Worm (Caenorhabditis elegans) whole organism, early embryonic: ENCODE data around the gene F36G9.7.

Experiments used
- B0310.2 ChIP-seq: sonication (generic microtip); optimal IDR thresholded peaks from 2 replicates; lab custom pipeline; 2016; ENCODE audit warnings: mild to moderate bottlenecking, missing genetic modification characterization, missing compliant biosample characterization
- F13C5.2 ChIP-seq: sonication (generic microtip); optimal IDR thresholded peaks from 2 replicates; lab custom pipeline; 2017; ENCODE audit warnings: mild to moderate bottlenecking, missing genetic modification characterization, inconsistent platforms, missing compliant biosample characterization
- aly-1 ChIP-seq: sonication (generic microtip); optimal IDR thresholded peaks from 2 replicates; lab custom pipeline; 2016; ENCODE audit warnings: missing genetic modification characterization, missing compliant biosample characterization
- ama-1 ChIP-seq: fragments of 150-350 bp; optimal IDR thresholded peaks from 2 replicates; lab custom pipeline; 2014
- ceh-13 ChIP-seq: fragments of 200-800 bp; sonication (Bioruptor generic); optimal IDR thresholded peaks from 2 replicates; lab custom pipeline; 2018; ENCODE audit warnings: mild to moderate bottlenecking, missing genetic modification characterization, missing compliant biosample characterization
- ceh-36 ChIP-seq: sonication (generic microtip); optimal IDR thresholded peaks from 2 replicates; lab custom pipeline; 2016; ENCODE audit warnings: missing genetic modification characterization, inconsistent platforms, missing compliant biosample characterization
- ets-7 ChIP-seq: sonication (generic microtip); optimal IDR thresholded peaks from 2 replicates; lab custom pipeline; 2016; ENCODE audit warnings: missing genotype, missing genetic modification characterization, missing compliant biosample characterization
- flt-1 ChIP-seq: fragments of 200-800 bp; sonication (Bioruptor generic); IDR thresholded peaks from 2 replicates; pipeline ENCODE4 v1.3.6; 2022; ENCODE audit warnings: missing genetic modification characterization, missing compliant biosample characterization
- hmbx-1 ChIP-seq: sonication (generic microtip); optimal IDR thresholded peaks from 2 replicates; lab custom pipeline; 2016; ENCODE audit warnings: mild to moderate bottlenecking, missing genetic modification characterization, missing compliant biosample characterization
- hmg-4 ChIP-seq: fragments of 200-800 bp; sonication (Bioruptor generic); optimal IDR thresholded peaks from 2 replicates; lab custom pipeline; 2018; ENCODE audit warnings: mild to moderate bottlenecking, missing genetic modification characterization, missing compliant biosample characterization
- hnd-1 ChIP-seq: sonication (generic microtip); optimal IDR thresholded peaks from 2 replicates; lab custom pipeline; 2016; ENCODE audit warnings: missing genetic modification characterization, missing compliant biosample characterization
- pes-1 ChIP-seq: fragments of 200-800 bp; sonication (Bioruptor generic); IDR thresholded peaks from 2 replicates; pipeline ENCODE4 v1.3.6; 2022; ENCODE audit warnings: missing genetic modification reagents, missing genetic modification characterization, missing compliant biosample characterization
- scrt-1 ChIP-seq: fragments of 200-800 bp; sonication (Bioruptor generic); IDR thresholded peaks from 2 replicates; pipeline ENCODE4 v1.3.6; 2022; ENCODE audit warnings: missing genetic modification characterization, missing compliant biosample characterization
- sea-1 ChIP-seq: fragments of 200-800 bp; sonication (Bioruptor generic); conservative IDR thresholded peaks from 2 replicates; pipeline ENCODE4 v1.3.6; 2022; ENCODE audit warnings: missing genetic modification characterization, missing compliant biosample characterization
- tbx-11 ChIP-seq: fragments of 200-800 bp; sonication (Bioruptor generic); IDR thresholded peaks from 2 replicates; pipeline ENCODE4 v1.3.6; 2022; ENCODE audit warnings: missing genetic modification characterization, missing compliant biosample characterization
- tbx-37 ChIP-seq: fragments of 200-800 bp; sonication (Bioruptor generic); conservative IDR thresholded peaks from 2 replicates; pipeline ENCODE4 v1.3.6; 2022; ENCODE audit warnings: missing genetic modification reagents, missing genetic modification characterization, missing compliant biosample characterization
- tra-4 ChIP-seq: sonication (generic microtip); optimal IDR thresholded peaks from 2 replicates; lab custom pipeline; 2017; ENCODE audit warnings: missing genetic modification characterization, missing compliant biosample characterization

F36G9.7 gene

DNA sequence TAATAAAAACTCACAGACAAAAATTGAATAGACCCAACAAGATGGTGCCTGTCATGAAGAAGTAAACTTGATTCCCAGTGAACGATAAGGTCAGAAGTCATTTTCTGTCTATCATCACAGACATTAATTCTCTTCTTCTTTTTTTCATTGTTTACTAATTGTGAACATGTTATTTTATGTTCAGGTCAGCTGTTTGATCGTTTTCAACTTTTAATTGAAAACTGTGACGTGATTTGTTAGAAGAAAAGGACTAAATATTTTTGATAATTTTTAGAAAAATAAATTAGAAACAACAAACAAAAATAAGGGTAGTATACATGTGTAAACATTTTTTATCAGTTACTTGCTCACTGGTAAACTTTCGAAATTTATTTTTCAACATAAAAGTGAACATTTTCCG is at the start of gene F36G9.7:
Gene F36G9.7 (minus strand): TSS at position 101 of the 400 bp plus-strand sequence.
- TF ChIP-seq ceh-13 (GFP tag; lab: Kevin White, UChicago) (no peak), hmbx-1 (tag; lab: Kevin White, UChicago) (no peak), ama-1 (lab: Kevin White, UChicago) (no peak), hmg-4 (no peak), scrt-1 (GFP tag; lab: Robert Waterston, UW) (no peak), tbx-11 (no peak), sea-1 (GFP tag; lab: Robert Waterston, UW) (no peak), ets-7 (tag; lab: Kevin White, UChicago) (no peak), ceh-36 (tag; lab: Kevin White, UChicago) (no peak), tbx-37 (no peak), pes-1 (no peak)

DNA sequence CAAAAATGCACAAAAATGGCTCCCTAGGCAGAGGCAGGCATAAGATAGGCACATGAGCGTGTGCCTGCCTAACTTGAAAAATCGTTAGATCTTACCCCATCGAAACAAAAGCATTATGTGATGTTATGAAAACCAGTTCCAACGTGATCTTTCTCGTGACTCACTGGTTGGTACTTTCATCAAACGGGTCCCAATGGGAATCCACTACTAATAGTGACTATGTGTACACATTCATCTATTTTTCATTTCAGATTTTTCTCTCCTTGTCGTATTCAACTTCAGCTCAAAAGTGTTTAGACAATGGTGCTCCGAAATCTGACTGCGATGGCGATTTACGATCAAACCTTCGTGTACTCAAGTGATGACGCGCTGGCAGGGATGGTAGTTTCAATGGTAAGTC is 48.1 kb upstream of the F36G9.7 start, which contains the start of gene srx-43:
Gene srx-43 (plus strand): TSS at position 301 of the 400 bp plus-strand sequence.
- TF ChIP-seq tbx-37 (no peak), flt-1 (GFP tag; lab: Robert Waterston, UW) (no peak), tra-4 (no peak)

DNA sequence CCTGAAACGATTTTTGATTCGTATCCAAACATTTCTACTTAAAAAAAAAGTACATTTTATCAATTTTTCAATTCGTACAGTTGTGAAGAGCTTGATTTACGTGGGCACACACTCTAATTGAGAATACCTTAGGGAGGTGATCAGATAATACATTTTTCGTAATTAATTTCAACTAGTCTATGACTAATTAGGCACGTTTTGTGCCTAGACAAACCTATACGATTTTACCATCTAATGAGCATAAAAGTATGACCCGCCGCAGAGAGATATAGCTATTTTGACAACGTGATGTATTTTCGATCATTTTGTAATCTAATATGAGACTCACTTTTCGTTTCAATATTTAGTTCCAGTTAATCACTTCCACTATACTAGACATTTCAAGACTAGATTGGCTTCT is 47.4 kb upstream of the F36G9.7 start:
- TF ChIP-seq ama-1 (lab: Kevin White, UChicago) = no peak
- TF ChIP-seq hnd-1 (tag; lab: Kevin White, UChicago) = no peak
- no peak for TF ChIP-seq hmg-4
- no peak for TF ChIP-seq B0310.2
- TF ChIP-seq ceh-13 (GFP tag; lab: Kevin White, UChicago) = no peak
- no peak for TF ChIP-seq scrt-1 (GFP tag; lab: Robert Waterston, UW)
- TF ChIP-seq ceh-36 (tag; lab: Kevin White, UChicago) = no peak
- no peak for TF ChIP-seq tbx-37
- no peak for TF ChIP-seq sea-1 (GFP tag; lab: Robert Waterston, UW)
- no peak for TF ChIP-seq F13C5.2 (tag; lab: Kevin White, UChicago)
- no peak for TF ChIP-seq flt-1 (GFP tag; lab: Robert Waterston, UW)
- TF ChIP-seq pes-1 = no peak
- TF ChIP-seq ets-7 (tag; lab: Kevin White, UChicago) = no peak
- no peak for TF ChIP-seq tbx-11
- no peak for TF ChIP-seq aly-1
- no peak for TF ChIP-seq hmbx-1 (tag; lab: Kevin White, UChicago)
- TF ChIP-seq tra-4 = no peak

DNA sequence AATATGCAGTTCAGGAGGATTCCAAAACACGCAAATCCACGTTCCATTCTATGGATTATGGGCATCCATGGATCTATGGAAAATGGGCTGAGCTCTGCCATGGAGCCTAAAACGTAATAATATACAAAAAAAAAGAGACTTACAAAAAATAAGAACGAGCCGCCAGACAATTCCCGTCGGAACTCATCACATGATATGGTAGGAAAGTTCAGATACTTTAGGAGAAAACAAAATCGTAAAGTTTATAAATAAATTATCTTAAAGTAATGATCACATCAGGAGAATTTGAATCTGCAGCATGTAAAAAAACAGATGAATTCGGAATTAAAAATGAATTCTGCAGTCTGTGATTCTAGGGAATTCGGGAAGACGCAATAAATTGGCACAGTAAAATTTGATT is 46.1 kb upstream of the F36G9.7 start, which contains the start of gene str-232:
Gene str-232 (minus strand): TSS at position 101 of the 400 bp plus-strand sequence.
- TF ChIP-seq ets-7 (tag; lab: Kevin White, UChicago) (no peak), B0310.2 (no peak), hnd-1 (tag; lab: Kevin White, UChicago) (no peak), hmg-4 (no peak), tbx-11 (no peak), flt-1 (GFP tag; lab: Robert Waterston, UW) (no peak), hmbx-1 (tag; lab: Kevin White, UChicago) (no peak)

DNA sequence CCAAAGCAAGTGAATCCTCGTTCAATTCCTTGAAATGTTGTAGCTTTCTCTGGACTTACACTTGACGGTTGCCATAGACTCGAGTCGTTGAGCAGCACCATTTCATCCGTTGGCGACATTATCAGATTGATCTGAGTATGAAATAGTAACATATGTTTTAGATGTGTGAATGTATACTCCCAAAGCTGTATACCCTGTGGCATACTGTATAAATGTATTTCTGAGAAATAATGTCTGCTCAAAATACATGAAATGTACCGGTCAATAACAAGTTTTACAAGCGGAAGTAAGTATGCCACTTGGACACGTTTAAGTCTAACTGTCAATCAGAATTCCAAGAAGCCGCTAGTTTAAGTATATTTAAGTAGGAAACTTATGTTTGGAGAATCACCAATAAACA is 40.0 kb upstream of the F36G9.7 start, which contains the start of gene str-233:
Gene str-233 (minus strand): TSS at position 101 of the 400 bp plus-strand sequence.
- TF ChIP-seq hmg-4 (no peak), ets-7 (tag; lab: Kevin White, UChicago) (no peak), scrt-1 (GFP tag; lab: Robert Waterston, UW) (no peak), ama-1 (lab: Kevin White, UChicago) (no peak), B0310.2 (no peak), pes-1 (no peak), hnd-1 (tag; lab: Kevin White, UChicago) (no peak), sea-1 (GFP tag; lab: Robert Waterston, UW) (no peak), hmbx-1 (tag; lab: Kevin White, UChicago) (no peak), ceh-36 (tag; lab: Kevin White, UChicago) (no peak), flt-1 (GFP tag; lab: Robert Waterston, UW) (no peak), F13C5.2 (tag; lab: Kevin White, UChicago) (no peak), tra-4 (no peak), aly-1 (no peak)

DNA sequence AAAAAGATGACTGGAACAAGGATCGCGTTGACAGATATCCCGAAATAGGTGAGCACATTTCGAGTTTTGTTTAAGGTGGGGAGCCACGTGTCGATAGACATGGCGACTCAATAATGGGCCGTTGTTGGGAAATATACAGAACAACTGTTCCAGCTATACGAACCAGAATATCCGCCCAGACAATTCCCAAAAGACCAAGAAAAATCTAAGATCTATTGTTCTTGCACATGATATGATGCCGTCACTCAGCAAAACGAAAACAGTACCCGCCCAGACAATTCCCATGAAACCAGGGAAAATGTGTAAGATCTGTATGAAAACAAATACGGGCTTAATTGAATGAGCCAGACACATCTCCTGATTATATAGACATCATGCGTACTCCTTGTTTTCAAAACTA is 38.0 kb upstream of the F36G9.7 start, which contains the start of gene str-231:
Gene str-231 (minus strand): TSS at position 101 of the 400 bp plus-strand sequence.
- TF ChIP-seq sea-1 (GFP tag; lab: Robert Waterston, UW) (no peak), F13C5.2 (tag; lab: Kevin White, UChicago) (no peak), hnd-1 (tag; lab: Kevin White, UChicago) (no peak), scrt-1 (GFP tag; lab: Robert Waterston, UW) (no peak), tra-4 (no peak), ceh-36 (tag; lab: Kevin White, UChicago) (no peak), tbx-37 (no peak), aly-1 (no peak), tbx-11 (no peak), hmbx-1 (tag; lab: Kevin White, UChicago) (no peak), flt-1 (GFP tag; lab: Robert Waterston, UW) (no peak), ceh-13 (GFP tag; lab: Kevin White, UChicago) (no peak)

DNA sequence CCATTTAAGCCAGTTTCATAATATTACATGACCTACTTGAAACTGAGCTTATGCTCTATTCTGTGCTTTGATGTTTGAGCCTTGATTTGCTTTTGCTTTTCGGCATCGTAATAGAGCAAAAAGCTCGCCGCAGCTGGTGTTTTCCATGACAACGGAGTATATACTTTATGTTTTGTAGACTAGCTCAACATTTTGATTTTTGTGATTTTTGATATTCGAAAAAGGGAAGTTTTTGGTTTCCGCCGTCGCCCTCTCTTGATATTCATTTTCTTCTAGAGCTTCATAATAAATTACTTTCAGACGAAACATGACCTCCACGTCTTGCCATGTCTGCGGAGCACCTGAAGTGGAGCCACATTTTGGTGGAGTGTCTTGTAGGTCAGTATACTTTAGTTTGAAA is 32.7 kb upstream of the F36G9.7 start, which contains the start of gene nhr-63:
Gene nhr-63 (plus strand): TSS at position 301 of the 400 bp plus-strand sequence.
- TF ChIP-seq hnd-1 (tag; lab: Kevin White, UChicago) (no peak), flt-1 (GFP tag; lab: Robert Waterston, UW) (no peak), ceh-13 (GFP tag; lab: Kevin White, UChicago) (no peak), scrt-1 (GFP tag; lab: Robert Waterston, UW) (no peak), tra-4 (no peak), tbx-37 (no peak), ets-7 (tag; lab: Kevin White, UChicago) (no peak)

DNA sequence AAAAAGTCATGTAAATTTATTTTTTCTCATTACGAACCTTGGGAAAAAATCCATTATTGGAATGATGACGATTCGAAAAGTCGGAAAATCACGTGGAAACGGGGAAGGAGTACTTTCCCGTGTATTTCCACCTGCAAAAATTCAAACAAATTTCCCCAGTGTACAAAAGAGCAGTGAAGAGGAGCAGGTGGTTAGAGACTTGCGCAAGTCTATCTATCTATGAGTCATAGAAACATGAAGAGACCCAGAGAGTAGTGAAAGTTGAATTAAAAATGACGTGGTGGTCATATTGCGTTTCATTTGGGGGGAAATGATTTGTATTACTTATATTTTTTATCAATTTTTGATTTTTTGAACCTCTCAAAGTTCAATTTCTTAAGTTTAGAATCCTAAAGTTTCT is 30.9 kb upstream of the F36G9.7 start, which contains the start of gene nhr-50:
Gene nhr-50 (minus strand): TSS at position 199 of the 400 bp plus-strand sequence.
- TF ChIP-seq B0310.2 (no peak), pes-1 (no peak), hnd-1 (tag; lab: Kevin White, UChicago) (no peak), sea-1 (GFP tag; lab: Robert Waterston, UW) (no peak), aly-1 (no peak), hmbx-1 (tag; lab: Kevin White, UChicago) (no peak), ets-7 (tag; lab: Kevin White, UChicago) (no peak), ama-1 (lab: Kevin White, UChicago) (no peak), F13C5.2 (tag; lab: Kevin White, UChicago) (no peak), tbx-11 (no peak), scrt-1 (GFP tag; lab: Robert Waterston, UW) (no peak), ceh-36 (tag; lab: Kevin White, UChicago) (no peak), flt-1 (GFP tag; lab: Robert Waterston, UW) (no peak), hmg-4 (no peak), tbx-37 (no peak), ceh-13 (GFP tag; lab: Kevin White, UChicago) (no peak), tra-4 (no peak)
